Fruit fly (Drosophila melanogaster): ENCODE results near the gene HGTX.

The HGTX gene

DNA sequence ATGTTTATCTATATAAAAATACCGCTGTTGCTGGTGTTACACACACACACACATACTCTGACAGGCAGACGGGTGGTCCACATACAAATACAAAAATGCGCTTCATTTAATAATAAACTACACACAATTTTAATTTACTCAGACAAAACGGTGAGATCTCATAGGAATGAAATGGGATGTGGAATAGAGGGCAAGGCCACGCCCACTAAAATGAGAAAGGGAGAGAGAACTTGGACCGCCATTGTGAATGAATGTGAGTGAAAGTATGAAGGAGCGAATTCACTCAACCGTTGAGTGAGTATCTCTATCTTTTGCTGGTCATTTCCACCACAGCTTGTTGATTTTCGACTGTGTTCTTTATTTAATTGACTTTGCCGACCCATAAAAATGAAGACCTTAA is 1.2 kb upstream of the HGTX start:
- TF ChIP-seq ttk (optimal IDR thresholded peaks at IDR 0.05) (no peak), h (optimal IDR thresholded peaks at IDR 0.05) (no peak), psq (optimal IDR thresholded peaks at IDR 0.05) (no peak), insv (optimal IDR thresholded peaks at IDR 0.05) (no peak), Myc (optimal IDR thresholded peaks at IDR 0.05) (no peak), Sin3A (optimal IDR thresholded peaks at IDR 0.05) (no peak)

DNA sequence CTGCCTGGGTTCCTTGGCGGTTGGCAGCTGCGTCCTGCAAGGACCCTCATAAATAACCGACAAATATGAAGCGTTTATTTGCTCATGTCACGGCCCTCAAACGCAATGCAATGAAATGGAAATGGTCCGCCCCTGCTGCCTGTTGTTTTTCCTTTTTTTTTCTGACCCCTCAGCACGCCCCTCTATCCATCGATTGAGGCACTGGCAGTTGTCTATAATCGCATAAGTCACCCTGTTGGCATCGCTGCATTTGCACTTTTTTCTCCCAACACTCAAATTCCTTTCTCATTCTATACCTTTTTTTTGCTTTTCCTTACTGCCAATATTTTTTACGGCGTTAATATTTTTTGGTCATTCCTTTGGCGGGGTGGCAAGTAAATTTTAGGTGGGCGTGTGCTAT is 7.2 kb downstream of the HGTX start:
- no peak for TF ChIP-seq psq (optimal IDR thresholded peaks at IDR 0.05)
- no peak for TF ChIP-seq insv (optimal IDR thresholded peaks at IDR 0.05)
- no peak for TF ChIP-seq h (optimal IDR thresholded peaks at IDR 0.05)
- TF ChIP-seq Sin3A (optimal IDR thresholded peaks at IDR 0.05) = no peak
- no peak for TF ChIP-seq ttk (optimal IDR thresholded peaks at IDR 0.05)
- no peak for TF ChIP-seq Myc (optimal IDR thresholded peaks at IDR 0.05)

DNA sequence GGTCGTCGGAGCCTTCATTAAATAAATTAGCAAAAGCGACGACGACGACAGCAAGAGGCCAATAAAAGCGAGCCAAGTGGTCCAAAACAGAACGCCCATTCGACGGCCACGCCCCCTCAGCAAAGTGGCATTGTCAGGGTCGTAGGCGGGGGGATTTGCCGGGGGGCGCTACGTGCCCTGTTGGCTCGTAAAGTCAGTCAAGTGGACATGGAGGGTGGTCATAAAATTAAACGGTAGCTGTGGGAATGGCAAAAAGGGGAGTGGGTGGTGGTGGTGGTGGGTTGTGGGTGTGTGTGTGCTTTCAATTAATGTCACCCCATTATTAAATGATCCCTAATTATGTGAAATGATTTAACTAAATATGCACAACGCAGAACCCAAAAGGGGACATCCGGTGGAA is 8.4 kb downstream of the HGTX start:
- TF ChIP-seq Myc (optimal IDR thresholded peaks at IDR 0.05) (no peak), insv (optimal IDR thresholded peaks at IDR 0.05) (no peak), psq (optimal IDR thresholded peaks at IDR 0.05) (no peak), ttk (optimal IDR thresholded peaks at IDR 0.05) (no peak), h (optimal IDR thresholded peaks at IDR 0.05) (no peak), Sin3A (optimal IDR thresholded peaks at IDR 0.05) (no peak)

DNA sequence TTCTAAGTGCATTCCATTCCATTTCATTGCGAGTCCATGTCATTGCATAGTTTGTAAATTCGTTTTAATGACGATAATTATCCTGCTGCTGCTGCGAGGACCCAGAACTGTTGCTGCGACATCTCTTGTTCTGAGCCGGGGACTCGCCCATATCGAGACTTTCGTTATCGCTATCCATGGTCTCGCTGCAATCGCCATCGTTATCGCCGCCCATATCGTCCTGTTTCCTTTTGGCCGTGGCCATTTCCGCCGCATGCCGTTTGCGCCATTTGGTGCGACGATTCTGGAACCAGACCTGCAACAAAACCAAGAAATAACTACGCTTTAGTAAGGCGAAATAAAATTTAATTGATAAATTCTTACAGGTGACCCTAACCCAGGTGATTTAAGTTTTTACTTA is 15.5 kb downstream of the HGTX start:
- no peak for TF ChIP-seq Sin3A (optimal IDR thresholded peaks at IDR 0.05)
- TF ChIP-seq ttk (optimal IDR thresholded peaks at IDR 0.05) = no peak
- TF ChIP-seq h (optimal IDR thresholded peaks at IDR 0.05) = no peak
- TF ChIP-seq Myc (optimal IDR thresholded peaks at IDR 0.05) = no peak
- TF ChIP-seq insv (optimal IDR thresholded peaks at IDR 0.05) = no peak
- no peak for TF ChIP-seq psq (optimal IDR thresholded peaks at IDR 0.05)

DNA sequence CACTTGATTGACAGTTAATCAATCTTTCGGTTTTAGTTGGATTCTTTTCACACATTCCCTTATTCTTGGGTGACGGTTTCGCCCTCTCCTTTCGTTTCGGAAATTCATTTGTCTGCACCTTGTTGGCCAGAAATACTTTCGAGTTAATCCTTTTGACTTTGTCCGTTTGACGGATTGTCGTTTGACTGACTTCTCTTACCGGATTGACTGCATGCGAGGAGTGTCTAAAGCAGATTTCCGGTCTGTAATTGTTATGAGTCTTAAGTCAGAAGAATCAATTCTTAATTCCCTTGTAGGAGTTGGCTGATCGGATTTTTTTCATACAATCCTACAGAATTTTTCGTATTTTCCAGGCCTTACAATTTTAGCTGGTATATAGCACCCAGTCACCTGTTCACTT is 16.6 kb downstream of the HGTX start:
- TF ChIP-seq Myc (optimal IDR thresholded peaks at IDR 0.05) = no peak
- TF ChIP-seq insv (optimal IDR thresholded peaks at IDR 0.05) = no peak
- no peak for TF ChIP-seq Sin3A (optimal IDR thresholded peaks at IDR 0.05)
- no peak for TF ChIP-seq h (optimal IDR thresholded peaks at IDR 0.05)
- TF ChIP-seq psq (optimal IDR thresholded peaks at IDR 0.05) = no peak
- no peak for TF ChIP-seq ttk (optimal IDR thresholded peaks at IDR 0.05)

DNA sequence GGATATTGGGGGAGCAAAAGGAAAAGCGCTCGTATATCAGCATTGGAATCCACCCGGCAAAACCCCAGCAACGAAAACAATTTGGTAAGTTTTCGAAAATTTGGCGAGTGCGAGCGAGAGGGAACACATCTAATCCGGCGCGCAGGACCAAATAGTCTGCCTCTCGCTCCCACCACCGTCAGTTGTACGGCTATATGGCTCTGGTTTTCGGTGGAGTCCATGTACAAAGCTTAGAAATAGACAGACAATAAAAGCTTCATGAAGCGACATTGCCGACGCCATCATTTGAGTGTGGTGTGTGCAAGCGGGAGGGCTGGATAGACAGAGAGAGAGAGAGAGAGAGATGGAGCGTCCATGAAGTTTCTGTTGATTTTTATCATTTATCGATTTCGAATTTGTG is 19.0 kb downstream of the HGTX start:
- no peak for TF ChIP-seq psq (optimal IDR thresholded peaks at IDR 0.05)
- no peak for TF ChIP-seq h (optimal IDR thresholded peaks at IDR 0.05)
- no peak for TF ChIP-seq Sin3A (optimal IDR thresholded peaks at IDR 0.05)
- TF ChIP-seq insv (optimal IDR thresholded peaks at IDR 0.05) = no peak
- TF ChIP-seq ttk (optimal IDR thresholded peaks at IDR 0.05) = no peak
- TF ChIP-seq Myc (optimal IDR thresholded peaks at IDR 0.05) = no peak

DNA sequence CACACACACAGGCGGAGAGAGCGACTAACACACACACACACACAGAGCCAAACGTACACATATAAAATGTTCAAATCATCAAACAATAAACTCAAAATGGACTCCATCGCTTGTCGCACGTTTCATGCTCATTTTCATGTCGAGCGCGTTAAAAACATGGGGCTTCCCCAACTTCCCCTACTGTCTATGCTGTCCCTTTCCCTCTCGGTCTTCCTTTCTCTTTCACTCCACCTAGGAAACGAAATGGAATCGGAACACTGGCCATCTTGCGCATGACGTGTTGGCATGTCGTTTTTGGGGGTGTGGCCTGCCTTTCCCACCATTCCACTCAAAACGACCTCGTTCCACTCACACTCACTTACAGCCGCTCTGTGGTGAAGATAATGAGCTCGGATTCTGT is 20.4 kb downstream of the HGTX start:
- TF ChIP-seq Sin3A (optimal IDR thresholded peaks at IDR 0.05) (no peak), Myc (optimal IDR thresholded peaks at IDR 0.05) (no peak), h (optimal IDR thresholded peaks at IDR 0.05) (no peak), psq (optimal IDR thresholded peaks at IDR 0.05) (no peak), ttk (optimal IDR thresholded peaks at IDR 0.05) (no peak), insv (optimal IDR thresholded peaks at IDR 0.05) (no peak)

DNA sequence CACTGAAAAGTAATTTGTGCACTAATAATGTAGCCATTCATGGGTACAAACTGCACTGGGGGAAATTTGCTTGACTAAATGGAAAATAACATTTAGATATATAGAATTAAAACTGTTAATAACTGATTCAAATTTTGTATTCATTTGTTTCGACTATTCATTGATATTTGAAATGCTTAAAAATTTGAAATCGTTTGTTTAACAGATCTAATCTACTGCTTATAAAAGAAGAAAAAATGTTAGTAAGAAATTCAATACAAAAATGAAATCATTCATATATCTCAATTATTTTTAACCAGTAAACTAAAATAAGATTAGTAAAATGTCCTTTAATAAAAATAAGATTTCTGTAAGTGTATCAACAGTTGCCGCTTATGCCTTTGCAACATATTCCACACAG is 23.4 kb downstream of the HGTX start:
- TF ChIP-seq h (optimal IDR thresholded peaks at IDR 0.05) = no peak
- TF ChIP-seq insv (optimal IDR thresholded peaks at IDR 0.05) = no peak
- no peak for TF ChIP-seq psq (optimal IDR thresholded peaks at IDR 0.05)
- TF ChIP-seq Myc (optimal IDR thresholded peaks at IDR 0.05) = no peak
- no peak for TF ChIP-seq Sin3A (optimal IDR thresholded peaks at IDR 0.05)
- TF ChIP-seq ttk (optimal IDR thresholded peaks at IDR 0.05) = no peak

DNA sequence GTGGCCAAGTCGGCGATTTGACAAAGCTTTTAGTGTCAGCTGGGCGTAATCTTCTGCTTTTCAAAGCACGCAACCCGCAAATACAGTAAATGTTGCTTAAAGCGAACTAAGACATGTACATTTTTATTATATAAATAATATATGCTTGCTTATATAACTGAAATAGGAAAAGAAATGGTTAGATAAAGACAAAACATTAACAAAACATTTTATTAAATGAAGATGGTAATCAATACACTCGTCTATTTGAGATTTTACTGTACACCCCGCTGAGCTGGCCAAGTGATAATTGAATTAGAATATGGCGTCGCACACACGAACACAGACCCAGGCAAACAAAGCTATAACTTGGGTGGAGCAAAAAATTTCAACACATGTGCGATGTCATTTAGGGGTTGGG is 24.7 kb downstream of the HGTX start:
- TF ChIP-seq ttk (optimal IDR thresholded peaks at IDR 0.05) = no peak
- no peak for TF ChIP-seq insv (optimal IDR thresholded peaks at IDR 0.05)

DNA sequence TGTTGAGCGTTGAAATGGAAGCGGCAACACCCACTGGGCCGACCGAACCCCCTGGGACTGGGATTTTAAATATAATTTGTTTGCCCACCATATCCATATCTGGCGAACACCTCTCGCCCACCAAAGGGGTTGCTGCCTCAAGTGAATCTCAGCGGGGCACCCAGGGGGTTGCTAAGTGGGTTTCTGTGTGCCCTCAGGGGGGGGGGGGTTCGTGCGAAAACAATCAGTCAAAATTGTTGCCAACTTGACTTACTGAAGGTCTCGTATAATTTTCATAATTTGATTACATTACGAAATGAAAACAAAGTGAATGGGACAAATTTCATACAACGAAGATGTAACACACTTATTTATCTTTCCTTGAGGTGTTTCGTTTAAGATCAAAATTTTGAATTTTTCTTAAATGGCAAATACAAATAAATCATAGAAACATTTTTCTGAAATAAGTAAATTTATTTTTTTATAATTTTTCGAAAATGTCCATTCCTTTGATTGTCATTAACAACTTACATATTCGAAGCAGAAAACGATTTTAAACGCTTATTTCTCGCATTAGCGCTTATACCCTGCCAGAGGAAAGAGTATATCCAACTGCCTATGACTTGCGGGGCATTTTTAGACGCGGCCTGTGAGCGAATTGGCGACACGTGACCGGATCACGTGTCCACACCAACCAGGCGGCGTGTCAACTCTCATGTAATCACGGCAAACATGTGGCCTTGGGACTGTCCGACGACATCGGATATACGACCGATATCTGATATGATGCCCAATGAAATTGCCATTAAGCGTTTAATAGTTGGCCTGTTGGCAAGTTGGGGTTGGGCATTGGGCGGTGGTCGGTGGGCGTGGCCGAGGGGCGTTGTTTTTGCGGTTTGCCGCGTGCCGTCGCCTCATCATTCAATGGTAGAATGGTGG is 29.5 kb downstream of the HGTX start:
- TF ChIP-seq Myc (optimal IDR thresholded peaks at IDR 0.05) (no peak), h (optimal IDR thresholded peaks at IDR 0.05) (no peak), ttk (optimal IDR thresholded peaks at IDR 0.05) (no peak), psq (optimal IDR thresholded peaks at IDR 0.05) (no peak), insv (optimal IDR thresholded peaks at IDR 0.05) (no peak), Sin3A (optimal IDR thresholded peaks at IDR 0.05) (no peak)

DNA sequence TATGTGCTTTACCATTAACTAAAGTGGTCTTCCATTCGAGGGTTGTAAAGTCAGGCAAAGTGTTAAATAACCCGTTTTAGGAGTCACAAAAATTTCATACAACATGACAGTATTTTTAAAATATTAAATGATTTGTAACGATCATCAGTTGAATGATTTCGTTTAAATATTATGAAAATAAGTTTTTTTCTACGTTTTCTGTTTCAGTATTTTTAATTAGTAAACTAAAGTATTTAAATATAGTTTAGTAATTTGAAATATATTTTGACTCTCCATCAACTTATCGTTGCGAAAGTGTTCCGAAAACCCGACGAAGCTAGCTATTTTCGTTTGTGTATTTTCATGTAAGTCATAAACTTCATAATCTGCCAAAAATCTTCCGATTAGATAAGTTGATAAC is 32.2 kb downstream of the HGTX start, which contains the start of gene CG42758:
CG42758 (plus strand) TSS at position 301 of the 400 bp plus-strand sequence.
- TF ChIP-seq Myc (optimal IDR thresholded peaks at IDR 0.05) (no peak), insv (optimal IDR thresholded peaks at IDR 0.05) (no peak), ttk (optimal IDR thresholded peaks at IDR 0.05) (no peak), psq (optimal IDR thresholded peaks at IDR 0.05) (no peak), Sin3A (optimal IDR thresholded peaks at IDR 0.05) (no peak), h (optimal IDR thresholded peaks at IDR 0.05) (no peak)

DNA sequence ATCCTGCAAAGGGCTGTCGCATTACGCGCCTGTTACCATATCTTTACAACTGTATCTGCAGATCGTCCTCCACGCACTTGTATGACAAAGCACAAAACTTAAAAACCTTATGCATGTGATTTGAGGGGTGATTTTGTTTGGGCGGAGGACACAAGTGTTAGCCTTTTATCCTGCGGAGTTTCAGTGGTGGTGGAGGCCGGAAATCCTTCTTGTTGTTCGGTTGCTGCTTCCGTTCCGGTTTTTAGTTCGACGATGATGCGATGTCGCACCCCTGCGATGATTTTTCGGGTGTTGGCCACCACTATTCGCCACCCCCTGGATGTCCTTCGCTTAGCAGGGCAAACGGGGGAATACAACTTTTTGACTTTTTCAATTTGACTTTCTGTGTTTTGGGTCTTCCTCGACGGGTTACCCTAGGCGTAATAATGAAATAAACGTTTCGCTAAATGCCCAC is 34.2 kb downstream of the HGTX start:
- TF ChIP-seq ttk (optimal IDR thresholded peaks at IDR 0.05) (no peak), Sin3A (optimal IDR thresholded peaks at IDR 0.05) (no peak), Myc (optimal IDR thresholded peaks at IDR 0.05) (no peak), insv (optimal IDR thresholded peaks at IDR 0.05) (no peak), h (optimal IDR thresholded peaks at IDR 0.05) (no peak), psq (optimal IDR thresholded peaks at IDR 0.05) (no peak)

DNA sequence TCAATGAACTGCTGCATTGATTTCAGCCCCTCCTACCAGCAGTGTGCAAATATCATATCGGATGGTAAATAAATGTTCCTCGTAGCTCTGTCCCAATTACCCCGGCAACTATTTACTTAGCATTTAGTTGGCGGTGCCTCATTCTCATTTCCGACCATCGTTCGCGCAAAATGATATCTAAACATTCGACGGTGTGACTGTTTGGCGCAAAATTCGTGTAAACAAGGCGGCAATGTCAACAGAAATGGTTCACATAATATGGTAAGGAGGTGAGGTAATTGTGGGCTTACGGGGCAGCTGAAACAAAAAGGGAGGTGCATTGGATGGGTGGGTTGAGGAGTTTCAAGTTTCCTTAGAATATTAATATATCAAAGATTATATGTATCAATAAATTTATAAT is 34.9 kb downstream of the HGTX start:
- TF ChIP-seq ttk (optimal IDR thresholded peaks at IDR 0.05) (no peak), h (optimal IDR thresholded peaks at IDR 0.05) (no peak), Myc (optimal IDR thresholded peaks at IDR 0.05) (no peak), insv (optimal IDR thresholded peaks at IDR 0.05) (no peak), psq (optimal IDR thresholded peaks at IDR 0.05) (no peak), Sin3A (optimal IDR thresholded peaks at IDR 0.05) (no peak)

All from Kc167 (cell line).